Worm (Caenorhabditis elegans): Measurements from ENCODE around the gene fbxc-24.
"Not testable (repeated sequence)": the region's sequence is repeated elsewhere in the genome, so short reads cannot be mapped to it uniquely, and the experiment has no call there.

Gene fbxc-24

ce11 chrII:909554-909953 is at the start of gene fbxc-24, which contains the start of gene fbxc-27:
Gene fbxc-24 (minus strand): TSS chrII:909654.
Gene fbxc-27 (plus strand): TSS chrII:909769.
- no peak for TF ChIP-seq unc-62 (GFP tag; optimal IDR thresholded peaks at IDR 0.05)

- no peak for TF ChIP-seq unc-62 (GFP tag; optimal IDR thresholded peaks at IDR 0.05)
Measured at ce11 chrII:958618-959017, 49.2 kb upstream of the fbxc-24 start, which contains the start of gene sdz-4. Gene sdz-4 (plus strand): TSS chrII:958918.

DNA sequence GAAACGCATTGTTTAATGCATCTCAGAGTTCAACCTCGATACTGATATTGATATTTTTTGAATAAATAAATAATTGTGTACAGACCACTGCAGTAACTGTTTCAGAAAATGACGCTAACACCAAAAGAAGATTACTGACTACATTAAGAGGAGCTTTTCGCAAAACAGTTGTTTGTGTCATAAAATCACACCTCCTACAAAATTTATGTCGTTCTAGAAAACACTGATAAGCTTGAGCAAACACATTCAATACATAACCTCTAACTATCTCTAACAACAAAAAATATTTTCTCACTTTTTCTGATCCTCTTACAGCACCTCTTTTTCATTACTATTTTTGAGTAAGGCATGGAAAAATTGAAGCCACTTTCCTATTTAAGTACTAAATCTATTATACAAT is 45.2 kb upstream of the fbxc-24 start, which contains the start of gene fbxc-7:
Gene fbxc-7, plus strand, starts transcription at position 301 of the 400 bp plus-strand sequence.
- not testable (repeated sequence) for TF ChIP-seq unc-62 (GFP tag; optimal IDR thresholded peaks at IDR 0.05)

- TF ChIP-seq unc-62 (GFP tag; optimal IDR thresholded peaks at IDR 0.05), result no peak
Measured at ce11 chrII:953052-953451, 43.6 kb upstream of the fbxc-24 start.

ce11 chrII:950374-950773 is 40.9 kb upstream of the fbxc-24 start:
- no peak for TF ChIP-seq unc-62 (GFP tag; optimal IDR thresholded peaks at IDR 0.05)

DNA sequence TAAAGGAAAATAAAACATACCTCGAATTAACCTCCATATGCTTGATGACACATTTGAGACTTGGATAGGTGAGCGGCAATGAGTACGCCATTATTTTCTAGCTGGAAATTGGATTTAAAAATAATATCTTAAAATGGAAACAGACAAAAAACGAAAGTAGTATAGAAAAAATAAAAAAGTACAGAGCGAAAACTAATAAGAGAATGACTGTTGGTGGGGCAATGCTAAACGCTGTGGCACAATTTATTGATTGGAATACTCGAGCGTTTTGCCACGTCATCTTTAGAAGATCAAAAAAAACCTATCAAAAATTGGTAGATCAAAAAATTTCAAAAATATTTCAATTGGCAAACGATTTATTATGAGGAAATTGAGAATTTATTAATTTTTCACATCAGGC is 38.6 kb upstream of the fbxc-24 start, which contains the start of gene fbxc-32:
Gene fbxc-32, minus strand, starts transcription at position 101 of the 400 bp plus-strand sequence.
- TF ChIP-seq unc-62 (GFP tag; optimal IDR thresholded peaks at IDR 0.05), result no peak

ce11 chrII:943773-944172 is 34.3 kb upstream of the fbxc-24 start, which contains the start of gene clec-43:
Gene clec-43 (plus strand): TSS chrII:944066.
- TF ChIP-seq unc-62 (GFP tag; optimal IDR thresholded peaks at IDR 0.05), result no peak

DNA sequence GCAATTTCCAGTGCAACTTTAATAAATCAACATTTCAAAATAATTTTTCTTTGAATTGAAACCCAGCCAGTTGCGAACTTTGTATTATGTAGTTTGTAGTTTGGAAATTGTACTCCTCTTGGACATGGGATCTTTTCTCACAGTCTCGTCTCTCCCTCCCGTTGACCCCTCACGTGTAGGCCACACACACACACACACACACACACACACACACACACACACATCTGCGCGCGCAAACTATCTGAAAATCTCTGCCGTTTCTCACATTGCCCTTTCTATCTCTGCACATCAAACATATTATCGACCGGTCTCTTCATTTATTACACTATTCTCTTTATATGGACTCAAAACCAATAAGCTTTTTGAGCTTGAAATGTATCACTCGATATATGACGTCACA is 31.3 kb upstream of the fbxc-24 start, which contains the start of gene fbxc-36:
Gene fbxc-36, plus strand, starts transcription at position 205 of the 400 bp plus-strand sequence.
- TF ChIP-seq unc-62 (GFP tag; optimal IDR thresholded peaks at IDR 0.05), result no peak

DNA sequence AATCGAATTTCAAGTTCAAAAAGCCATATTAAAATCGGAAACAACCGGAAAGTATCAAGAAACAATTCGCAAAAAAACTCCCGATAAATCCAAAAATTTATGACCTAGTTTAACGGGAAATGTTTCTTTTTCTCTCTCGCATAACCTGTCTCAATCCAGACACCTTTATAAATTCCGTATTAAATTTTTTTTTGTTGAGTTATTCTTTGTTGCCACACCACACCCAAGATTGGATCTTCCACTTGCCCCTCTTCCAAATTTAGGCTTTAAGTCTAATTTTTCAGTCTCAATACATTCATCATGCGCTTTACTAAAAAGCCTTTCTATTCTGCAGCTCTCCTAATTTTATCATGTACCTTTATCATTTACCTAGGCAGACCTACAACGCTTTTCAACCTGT is 29.1 kb upstream of the fbxc-24 start, which contains the start of gene R07C3.3:
Gene R07C3.3, plus strand, starts transcription at position 301 of the 400 bp plus-strand sequence.
- TF ChIP-seq unc-62 (GFP tag; optimal IDR thresholded peaks at IDR 0.05), result no peak

DNA sequence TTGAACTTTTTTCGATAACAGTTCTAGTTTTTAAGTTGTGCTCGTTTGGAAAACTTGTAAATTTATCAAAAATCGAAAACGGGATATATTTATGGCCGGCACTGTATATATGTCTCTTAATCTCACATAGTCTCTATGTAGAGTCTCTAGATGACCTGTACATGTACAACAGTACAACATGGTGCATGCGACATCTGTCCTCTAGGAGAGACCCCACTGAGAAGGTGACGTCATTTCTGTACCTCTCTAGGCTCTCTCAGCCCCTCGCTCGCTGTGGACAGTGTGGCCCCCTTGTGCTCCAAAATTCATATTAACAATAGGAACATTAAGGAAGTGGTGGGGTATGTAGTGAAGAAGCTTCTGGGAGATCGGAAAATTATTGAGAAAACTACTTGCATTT is 27.8 kb upstream of the fbxc-24 start:
- TF ChIP-seq unc-62 (GFP tag; optimal IDR thresholded peaks at IDR 0.05), result no peak

- no peak for TF ChIP-seq unc-62 (GFP tag; optimal IDR thresholded peaks at IDR 0.05)
Measured at ce11 chrII:932718-933117, 23.3 kb upstream of the fbxc-24 start, which contains the start of gene acs-15. Gene acs-15 (plus strand): TSS chrII:933018.

- not testable (repeated sequence) for TF ChIP-seq unc-62 (GFP tag; optimal IDR thresholded peaks at IDR 0.05)
Measured at ce11 chrII:930871-931270, 21.4 kb upstream of the fbxc-24 start, which contains the start of gene fbxc-34. Gene fbxc-34 (plus strand): TSS chrII:931171.

ce11 chrII:927331-927730 is 17.9 kb upstream of the fbxc-24 start, which contains the start of gene R07C3.13:
Gene R07C3.13 (minus strand): TSS chrII:927431.
- TF ChIP-seq unc-62 (GFP tag; optimal IDR thresholded peaks at IDR 0.05), result no peak

ce11 chrII:923521-923920 is 14.1 kb upstream of the fbxc-24 start, which contains the start of gene fbxc-28:
Gene fbxc-28 (plus strand): TSS chrII:923821.
- no peak for TF ChIP-seq unc-62 (GFP tag; optimal IDR thresholded peaks at IDR 0.05)

ce11 chrII:922778-923177 is 13.3 kb upstream of the fbxc-24 start:
- no peak for TF ChIP-seq unc-62 (GFP tag; optimal IDR thresholded peaks at IDR 0.05)

DNA sequence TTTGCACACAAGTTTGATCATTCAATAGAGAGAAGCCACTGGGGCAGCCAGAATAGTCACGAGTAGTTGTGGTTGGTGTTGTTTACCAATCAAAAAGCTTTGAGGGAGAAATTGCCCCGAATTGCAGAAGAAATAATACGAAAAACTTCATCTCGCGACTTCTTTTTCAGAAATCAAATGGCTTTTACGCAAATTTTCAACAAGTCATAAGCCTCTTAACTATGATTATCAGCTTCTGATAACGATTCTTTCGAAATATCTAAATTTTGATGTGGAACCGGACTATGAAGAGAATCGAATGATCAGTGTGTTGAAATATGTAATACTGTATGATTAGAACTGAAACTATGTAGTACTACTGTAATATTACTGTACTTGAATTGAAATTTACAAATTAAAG is 10.9 kb upstream of the fbxc-24 start:
- TF ChIP-seq unc-62 (GFP tag; optimal IDR thresholded peaks at IDR 0.05), result no peak

ce11 chrII:917324-917723 is 7.9 kb upstream of the fbxc-24 start, which contains the start of gene fbxc-30:
Gene fbxc-30 (plus strand): TSS chrII:917624.
- no peak for TF ChIP-seq unc-62 (GFP tag; optimal IDR thresholded peaks at IDR 0.05)

All from whole organism, dauer.